In genomic region chrX:9080962-9081361, dm6 we compare ENCODE assay signal across 2 fruit fly cellular contexts.
TF ChIP-seq lines count a peak whose summit lies in the region.

Gene CG7246 (minus strand): TSS chrX:9081057.
Gene HP1b (plus strand): TSS chrX:9081063.

TF ChIP-seq in whole organism, embryonic, 481 proteins besides CTCF, POLR2A, EP300 and RAD21 (continued from another document and continues in another):
- TF ChIP-seq grau (tag; optimal IDR thresholded peaks at IDR 0.05; lab: Kevin White, UChicago) (peak; percentile 69), prd (optimal IDR thresholded peaks at IDR 0.05; lab: Kevin White, UChicago) (no peak), prd (GFP tag; IDR thresholded peaks at IDR 0.05; lab: Robert Waterston, UW) (peak; percentile 84), CG15601 (tag; optimal IDR thresholded peaks at IDR 0.05; lab: Kevin White, UChicago) (peak; percentile 40), Dp (GFP tag; optimal IDR thresholded peaks at IDR 0.05; lab: Kevin White, UChicago) (peak; percentile 47), gcm (GFP tag; optimal IDR thresholded peaks at IDR 0.05; lab: Kevin White, UChicago) (peak; percentile 64), Mrtf (GFP tag; IDR thresholded peaks at IDR 0.05; lab: Robert Waterston, UW) (peak; percentile 8; the same call in 1 of the 3 replicates), D19B (GFP tag; optimal IDR thresholded peaks at IDR 0.05; lab: Kevin White, UChicago) (peak; percentile 26), CG3407 (GFP tag; optimal IDR thresholded peaks at IDR 0.05; lab: Kevin White, UChicago) (peak; percentile 41), org-1 (GFP tag; optimal IDR thresholded peaks at IDR 0.05; lab: Kevin White, UChicago) (no peak), ci (GFP tag; IDR thresholded peaks at IDR 0.05; lab: Robert Waterston, UW) (peak; percentile 76), CG10321 (GFP tag; IDR thresholded peaks at IDR 0.05; lab: Robert Waterston, UW) (no peak), CG15011 (GFP tag; optimal IDR thresholded peaks at IDR 0.05; lab: Kevin White, UChicago) (no peak), sc (optimal IDR thresholded peaks at IDR 0.05; lab: Kevin White, UChicago) (no peak), sc (GFP tag; optimal IDR thresholded peaks at IDR 0.05; lab: Kevin White, UChicago) (peak; percentile 11), Rfx (GFP tag; IDR thresholded peaks at IDR 0.05; lab: Robert Waterston, UW) (peak; percentile 86), CG7839 (tag; optimal IDR thresholded peaks at IDR 0.05; lab: Kevin White, UChicago) (peak; percentile 69), ranshi (GFP tag; IDR thresholded peaks at IDR 0.05; lab: Robert Waterston, UW) (peak; percentile 65; the same call in 1 of the 2 replicates), CG7745 (tag; optimal IDR thresholded peaks at IDR 0.05; lab: Kevin White, UChicago) (no peak), sim (GFP tag; IDR thresholded peaks at IDR 0.05; lab: Robert Waterston, UW) (no peak), MBD-R2 (GFP tag; IDR thresholded peaks at IDR 0.05; lab: Robert Waterston, UW) (peak; percentile 78), repo (GFP tag; optimal IDR thresholded peaks at IDR 0.05; lab: Kevin White, UChicago) (no peak), HLH54F (GFP tag; optimal IDR thresholded peaks at IDR 0.05; lab: Kevin White, UChicago) (peak; percentile 44), CG31224 (GFP tag; IDR thresholded peaks at IDR 0.05; lab: Robert Waterston, UW) (peak; percentile 64), ind (GFP tag; optimal IDR thresholded peaks at IDR 0.05; lab: Kevin White, UChicago) (peak; percentile 64), shn (GFP tag; optimal IDR thresholded peaks at IDR 0.05; lab: Kevin White, UChicago) (no peak), odd (GFP tag; optimal IDR thresholded peaks at IDR 0.05; lab: Kevin White, UChicago) (peak; percentile 16), CG3847 (GFP tag; IDR thresholded peaks at IDR 0.05; lab: Robert Waterston, UW) (peak; percentile 60), CG7963 (GFP tag; IDR thresholded peaks at IDR 0.05; lab: Robert Waterston, UW; ENCODE audit: partially characterized antibody) (peak; percentile 34; the same call in 1 of the 3 replicates), CG10979 (tag; optimal IDR thresholded peaks at IDR 0.05; lab: Kevin White, UChicago) (peak; percentile 49), Rx (GFP tag; IDR thresholded peaks at IDR 0.05; lab: Robert Waterston, UW) (peak; percentile 45), CG6683 (GFP tag; optimal IDR thresholded peaks at IDR 0.05; lab: Kevin White, UChicago) (peak; percentile 27), E2f2 (GFP tag; IDR thresholded peaks at IDR 0.05; lab: Robert Waterston, UW) (peak; percentile 67), Lpt (GFP tag; optimal IDR thresholded peaks at IDR 0.05; lab: Kevin White, UChicago) (no peak), CG1832 (GFP tag; optimal IDR thresholded peaks at IDR 0.05; lab: Kevin White, UChicago) (no peak), CG11456 (GFP tag; IDR thresholded peaks at IDR 0.05; lab: Robert Waterston, UW) (peak; percentile 67; the same call in 1 of the 3 replicates), CG2129 (GFP tag; IDR thresholded peaks at IDR 0.05; lab: Robert Waterston, UW; ENCODE audit: partially characterized antibody) (0 out of 2 replicates have a peak, but pooled peaks have one; percentile 30), bbx (GFP tag; IDR thresholded peaks at IDR 0.05; lab: Robert Waterston, UW; ENCODE audit: partially characterized antibody) (peak; percentile 65), Atf-2 (GFP tag; optimal IDR thresholded peaks at IDR 0.05; lab: Kevin White, UChicago) (no peak), Deaf1 (tag; optimal IDR thresholded peaks at IDR 0.05; lab: Kevin White, UChicago) (peak; percentile 27), CG2199 (GFP tag; IDR thresholded peaks at IDR 0.05; lab: Robert Waterston, UW) (0 out of 3 replicates have a peak, but pooled peaks have one; percentile 10), tgo (GFP tag; IDR thresholded peaks at IDR 0.05; lab: Robert Waterston, UW) (peak; percentile 72), her (GFP tag; optimal IDR thresholded peaks at IDR 0.05; lab: Kevin White, UChicago) (no peak), Mes4 (GFP tag; optimal IDR thresholded peaks at IDR 0.05; lab: Kevin White, UChicago) (no peak), pum (GFP tag; optimal IDR thresholded peaks at IDR 0.05; lab: Kevin White, UChicago) (no peak), insv (GFP tag; optimal IDR thresholded peaks at IDR 0.05; lab: Kevin White, UChicago) (peak in 1 of 2 experiments; percentile 12), ham (GFP tag; IDR thresholded peaks at IDR 0.05; lab: Robert Waterston, UW) (no peak), Hey (tag; optimal IDR thresholded peaks at IDR 0.05; lab: Kevin White, UChicago) (no peak), chinmo (GFP tag; IDR thresholded peaks at IDR 0.05; lab: Robert Waterston, UW; ENCODE audit: partially characterized antibody) (no peak), gt (GFP tag; IDR thresholded peaks at IDR 0.05; lab: Robert Waterston, UW) (peak; percentile 24; the same call in 1 of the 2 replicates), CG8290 (GFP tag; optimal IDR thresholded peaks at IDR 0.05; lab: Kevin White, UChicago) (peak; percentile 56), CG8290 (tag; optimal IDR thresholded peaks at IDR 0.05; lab: Kevin White, UChicago) (no peak), seq (GFP tag; IDR thresholded peaks at IDR 0.05; lab: Robert Waterston, UW) (0 out of 2 replicates have a peak, but pooled peaks have one; percentile 34), HLH4C (GFP tag; IDR thresholded peaks at IDR 0.05; lab: Robert Waterston, UW; ENCODE audit: partially characterized antibody) (peak; percentile 67), ara (GFP tag; IDR thresholded peaks at IDR 0.05; lab: Robert Waterston, UW) (peak; percentile 54; the same call in 1 of the 2 replicates), pita (GFP tag; optimal IDR thresholded peaks at IDR 0.05; lab: Kevin White, UChicago) (no peak), vvl (GFP tag; IDR thresholded peaks at IDR 0.05; lab: Robert Waterston, UW) (peak; percentile 80), CG6175 (GFP tag; IDR thresholded peaks at IDR 0.05; lab: Robert Waterston, UW) (0 out of 3 replicates have a peak, but pooled peaks have one; percentile 16), CG18262 (tag; optimal IDR thresholded peaks at IDR 0.05; lab: Kevin White, UChicago) (peak; percentile 69), CG11398 (GFP tag; optimal IDR thresholded peaks at IDR 0.05; lab: Kevin White, UChicago) (peak; percentile 2), Bteb2 (GFP tag; optimal IDR thresholded peaks at IDR 0.05; lab: Kevin White, UChicago) (peak; percentile 46), az2 (GFP tag; optimal IDR thresholded peaks at IDR 0.05; lab: Kevin White, UChicago) (peak; percentile 68), bsh (GFP tag; optimal IDR thresholded peaks at IDR 0.05; lab: Kevin White, UChicago) (peak in 1 of 2 experiments; percentile 76), wek (GFP tag; optimal IDR thresholded peaks at IDR 0.05; lab: Kevin White, UChicago) (no peak)

TF ChIP-seq in whole organism, prepupa, 60 proteins besides CTCF, POLR2A, EP300 and RAD21 (continued from another document):
- peak; percentile 44 for TF ChIP-seq CG34406 (GFP tag; optimal IDR thresholded peaks at IDR 0.05; lab: Kevin White, UChicago)
- TF ChIP-seq achi (GFP tag; optimal IDR thresholded peaks at IDR 0.05; lab: Kevin White, UChicago), result peak; percentile 72
- TF ChIP-seq CG10669 (GFP tag; optimal IDR thresholded peaks at IDR 0.05; lab: Kevin White, UChicago), result peak; percentile 31
- TF ChIP-seq CG11294 (GFP tag; IDR thresholded peaks at IDR 0.05; lab: Robert Waterston, UW), result no peak
- peak; percentile 67 for TF ChIP-seq lz (GFP tag; optimal IDR thresholded peaks at IDR 0.05; lab: Kevin White, UChicago)
- TF ChIP-seq CG31627 (GFP tag; optimal IDR thresholded peaks at IDR 0.05; lab: Kevin White, UChicago), result peak; percentile 58
- TF ChIP-seq Sox15 (GFP tag; optimal IDR thresholded peaks at IDR 0.05; lab: Kevin White, UChicago), result peak; percentile 9
